Fruit fly (Drosophila melanogaster): ENCODE results near the gene Bx42.

DNA sequence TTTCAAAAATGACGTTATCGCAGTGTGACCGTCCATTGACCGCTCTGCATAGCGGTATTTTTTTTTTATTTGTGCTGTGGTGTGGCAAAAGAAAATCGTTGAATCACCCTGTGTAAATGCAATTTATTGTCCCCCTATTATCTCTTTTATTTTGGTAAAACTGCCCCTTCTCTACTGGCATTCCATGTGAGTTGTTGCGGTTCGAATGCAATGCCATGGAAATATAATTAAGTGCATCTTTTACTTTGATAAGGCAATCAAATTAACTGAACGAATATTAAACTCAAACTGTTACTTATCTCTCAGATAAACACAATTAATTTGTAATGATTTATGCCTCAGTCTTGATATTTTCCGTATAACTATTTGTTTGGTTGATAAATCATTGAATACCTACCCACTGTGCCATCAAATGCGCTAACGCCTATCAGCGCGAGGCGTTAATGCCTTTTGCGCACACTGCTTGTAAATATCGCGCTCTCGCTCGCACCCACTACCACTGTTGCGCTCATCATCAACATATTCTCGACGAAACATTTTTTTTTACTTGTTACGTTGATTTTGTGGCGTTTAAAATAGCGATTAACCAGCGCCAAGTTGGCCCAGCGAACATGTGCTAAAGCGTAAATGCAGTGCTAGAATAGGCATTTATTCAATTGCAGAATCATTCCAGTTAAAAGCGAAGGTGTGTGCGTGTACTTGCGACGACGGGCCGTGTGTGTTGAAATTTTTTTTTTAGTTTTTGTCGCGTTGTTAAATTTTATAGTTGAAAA is 2.9 kb upstream of the Bx42 start:
- no peak for TF ChIP-seq lola (GFP tag; optimal IDR thresholded peaks at IDR 0.05)
- no peak for TF ChIP-seq pan (optimal IDR thresholded peaks at IDR 0.05)
- TF ChIP-seq psq (GFP tag; optimal IDR thresholded peaks at IDR 0.05) = peak; percentile 21
- no peak for TF ChIP-seq sv (GFP tag; optimal IDR thresholded peaks at IDR 0.05)
- peak; percentile 7 for TF ChIP-seq h (GFP tag; optimal IDR thresholded peaks at IDR 0.05)
- TF ChIP-seq CG9705 (GFP tag; optimal IDR thresholded peaks at IDR 0.05) = peak; percentile 8
- peak; percentile 17 for TF ChIP-seq Hr83 (GFP tag; optimal IDR thresholded peaks at IDR 0.05; ENCODE audit: poor library complexity, severe bottlenecking)
- TF ChIP-seq Myc (optimal IDR thresholded peaks at IDR 0.05) = no peak
- no peak for TF ChIP-seq jim (GFP tag; optimal IDR thresholded peaks at IDR 0.05)
- TF ChIP-seq Dfd (GFP tag; optimal IDR thresholded peaks at IDR 0.05) = no peak
- peak; percentile 29 for TF ChIP-seq fru (GFP tag; optimal IDR thresholded peaks at IDR 0.05)

Data from whole organism, wandering third instar larva.